Worm (Caenorhabditis elegans): ENCODE measurements around the gene pcm-1.
A peak's percentile ranks its signal among the peaks of the same experiment; 100 is the strongest.

pcm-1 gene

DNA sequence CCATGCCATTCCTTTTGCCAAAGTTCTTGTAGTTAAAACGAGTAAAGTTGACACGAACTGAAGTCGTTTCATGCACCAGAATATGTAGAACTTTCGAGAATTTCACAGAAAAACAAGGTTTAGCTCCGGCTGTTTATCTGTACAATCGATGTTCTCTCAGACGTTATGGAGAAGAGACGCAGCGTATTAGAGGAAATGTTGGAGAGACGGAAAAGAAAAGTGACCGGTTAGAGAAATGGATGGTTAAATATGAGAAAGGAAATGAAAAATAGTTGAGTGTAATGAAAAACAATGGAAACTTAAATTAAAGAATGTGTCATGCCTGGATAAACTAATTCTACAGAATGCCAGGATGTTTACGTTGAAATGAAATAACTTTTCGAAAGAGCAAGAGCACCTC lies at the start of gene pcm-1:
Gene pcm-1 (minus strand): TSS at position 187 of the 400 bp plus-strand sequence.
- no peak for TF ChIP-seq R02D3.7 (tag; optimal IDR thresholded peaks at IDR 0.05)
- TF ChIP-seq ceh-28 (tag; optimal IDR thresholded peaks at IDR 0.05): peak; percentile 34
- no peak for TF ChIP-seq ceh-16 (tag; optimal IDR thresholded peaks at IDR 0.05)
- no peak for TF ChIP-seq unc-39 (tag; optimal IDR thresholded peaks at IDR 0.05)
- peak; percentile 25 for TF ChIP-seq snpc-4 (tag; optimal IDR thresholded peaks at IDR 0.05)
- TF ChIP-seq ZK546.5 (tag; optimal IDR thresholded peaks at IDR 0.05): no peak
- TF ChIP-seq nhr-23 (tag; optimal IDR thresholded peaks at IDR 0.05): no peak
- peak; percentile 2 for TF ChIP-seq lin-39 (tag; optimal IDR thresholded peaks at IDR 0.05)
- TF ChIP-seq egl-27 (tag; optimal IDR thresholded peaks at IDR 0.05): no peak
- TF ChIP-seq mml-1 (tag; optimal IDR thresholded peaks at IDR 0.05): no peak
- TF ChIP-seq elt-3 (tag; optimal IDR thresholded peaks at IDR 0.05): no peak
- TF ChIP-seq pqm-1 (tag; optimal IDR thresholded peaks at IDR 0.05): no peak
- no peak for TF ChIP-seq mdl-1 (tag; optimal IDR thresholded peaks at IDR 0.05)
- TF ChIP-seq hmg-11 (tag; optimal IDR thresholded peaks at IDR 0.05): peak; percentile 2
- no peak for TF ChIP-seq eor-1 (tag; optimal IDR thresholded peaks at IDR 0.05)
- TF ChIP-seq fos-1 (tag; optimal IDR thresholded peaks at IDR 0.05): no peak
- no peak for TF ChIP-seq unc-62 (GFP tag; optimal IDR thresholded peaks at IDR 0.05)
- TF ChIP-seq nfya-1 (tag; optimal IDR thresholded peaks at IDR 0.05; ENCODE audit: insufficient read depth): peak; percentile 62
- TF ChIP-seq aly-2 (tag; optimal IDR thresholded peaks at IDR 0.05): no peak
- TF ChIP-seq fkh-10 (GFP tag; optimal IDR thresholded peaks at IDR 0.05): no peak
- TF ChIP-seq nhr-77 (tag; optimal IDR thresholded peaks at IDR 0.05): no peak
- no peak for TF ChIP-seq fkh-2 (tag; optimal IDR thresholded peaks at IDR 0.05)
- no peak for TF ChIP-seq elt-2 (tag; optimal IDR thresholded peaks at IDR 0.05)
- no peak for TF ChIP-seq tbx-2 (tag; optimal IDR thresholded peaks at IDR 0.05)
- TF ChIP-seq ztf-4 (tag; optimal IDR thresholded peaks at IDR 0.05): no peak

- TF ChIP-seq pha-4 (tag; optimal IDR thresholded peaks at IDR 0.05) (no peak), mdl-1 (tag; optimal IDR thresholded peaks at IDR 0.05) (no peak), elt-2 (tag; optimal IDR thresholded peaks at IDR 0.05) (peak; percentile 45), zag-1 (tag; optimal IDR thresholded peaks at IDR 0.05) (no peak), mml-1 (tag; optimal IDR thresholded peaks at IDR 0.05) (no peak), ceh-28 (tag; optimal IDR thresholded peaks at IDR 0.05) (no peak), fkh-10 (GFP tag; optimal IDR thresholded peaks at IDR 0.05) (no peak), lin-39 (tag; optimal IDR thresholded peaks at IDR 0.05) (no peak), ZK546.5 (tag; optimal IDR thresholded peaks at IDR 0.05) (no peak), pqm-1 (tag; optimal IDR thresholded peaks at IDR 0.05) (peak; percentile 32)
Observed at ce11 chrV:6012401-6012800, 48.7 kb upstream of the pcm-1 start.

- TF ChIP-seq lsy-12 (tag; optimal IDR thresholded peaks at IDR 0.05) (no peak), jun-1 (tag; optimal IDR thresholded peaks at IDR 0.05) (peak; percentile 64), ZK546.5 (tag; optimal IDR thresholded peaks at IDR 0.05) (no peak)
Observed at ce11 chrV:6010642-6011041, 47.0 kb upstream of the pcm-1 start.

- TF ChIP-seq ztf-11 (tag; optimal IDR thresholded peaks at IDR 0.05) (no peak), ceh-28 (tag; optimal IDR thresholded peaks at IDR 0.05) (no peak), mdl-1 (tag; optimal IDR thresholded peaks at IDR 0.05) (no peak), egl-5 (tag; optimal IDR thresholded peaks at IDR 0.05) (no peak), R02D3.7 (tag; optimal IDR thresholded peaks at IDR 0.05) (no peak), ZK546.5 (tag; optimal IDR thresholded peaks at IDR 0.05) (no peak), ceh-9 (tag; optimal IDR thresholded peaks at IDR 0.05) (no peak), elt-3 (tag; optimal IDR thresholded peaks at IDR 0.05) (no peak), mml-1 (tag; optimal IDR thresholded peaks at IDR 0.05) (no peak), skn-1 (tag; optimal IDR thresholded peaks at IDR 0.05) (no peak), nhr-77 (tag; optimal IDR thresholded peaks at IDR 0.05) (no peak), lin-15B (tag; optimal IDR thresholded peaks at IDR 0.05) (no peak)
Observed at ce11 chrV:6007927-6008326, 44.2 kb upstream of the pcm-1 start.

- TF ChIP-seq tbx-2 (tag; optimal IDR thresholded peaks at IDR 0.05): no peak
- TF ChIP-seq skn-1 (tag; optimal IDR thresholded peaks at IDR 0.05): no peak
- TF ChIP-seq snpc-4 (tag; optimal IDR thresholded peaks at IDR 0.05): no peak
- TF ChIP-seq mdl-1 (tag; optimal IDR thresholded peaks at IDR 0.05): no peak
- TF ChIP-seq unc-39 (tag; optimal IDR thresholded peaks at IDR 0.05): no peak
- no peak for TF ChIP-seq mml-1 (tag; optimal IDR thresholded peaks at IDR 0.05)
- TF ChIP-seq daf-12 (tag; optimal IDR thresholded peaks at IDR 0.05): no peak
- TF ChIP-seq lin-15B (tag; optimal IDR thresholded peaks at IDR 0.05): no peak
Observed at ce11 chrV:6003301-6003700, 39.6 kb upstream of the pcm-1 start, which contains the start of gene fos-1. fos-1 (plus strand) TSS chrV:6003601.

Data from whole organism, L3 larva.